Fruit fly (Drosophila melanogaster) S2 (cell line): Measurements from ENCODE around the gene CG6610.

Experiments used
- CG8478 ChIP-seq: fragments of >200 bp; optimal IDR thresholded peaks from 2 replicates; lab custom pipeline; 2018
- CTCF ChIP-seq, 2 experiments: fragments of >200 bp; optimal IDR thresholded peaks; 2 replicates each; lab custom pipeline; 2018

DNA sequence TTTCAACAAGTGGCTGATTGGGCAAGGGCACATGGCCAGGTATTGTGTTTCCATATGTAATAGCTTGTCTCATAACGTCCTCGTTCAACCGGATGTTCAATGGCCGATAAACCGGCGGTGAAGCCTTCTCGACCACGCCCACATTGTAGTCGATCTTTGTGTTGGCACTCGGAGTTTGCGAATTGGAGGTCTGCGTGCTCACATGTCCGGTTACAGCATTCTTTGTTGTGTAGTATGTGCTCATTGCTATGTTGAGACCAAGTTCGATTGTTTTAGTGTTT is 50.0 kb downstream of the CG6610 start:
- TF ChIP-seq CG8478 (no peak), CTCF (optimal IDR thresholded peaks at IDR 0.05; lab: Kevin White, UChicago) (no peak)
